Worm (Caenorhabditis elegans) whole organism, L2 larva: ENCODE results near the gene R13A1.1.

ENCODE experiments used
- C34F6.9 ChIP-seq: fragments of 150-350 bp; optimal IDR thresholded peaks from 2 replicates; lab custom pipeline; 2014; ENCODE audit warnings: missing biosample characterization, missing genetic modification characterization
- R02D3.7 ChIP-seq: fragments of 150-350 bp; optimal IDR thresholded peaks from 2 replicates; lab custom pipeline; 2014; ENCODE audit warnings: missing biosample characterization, missing genetic modification characterization
- Y55F3AM.14 ChIP-seq: fragments of 200-800 bp; sonication (Bioruptor generic); optimal IDR thresholded peaks from 2 replicates; lab custom pipeline; 2018; ENCODE audit warnings: mild to moderate bottlenecking, missing genetic modification characterization, missing compliant biosample characterization
- ZK546.5 ChIP-seq: sonication (generic microtip); optimal IDR thresholded peaks from 2 replicates; lab custom pipeline; 2017; ENCODE audit warnings: missing biosample characterization, missing genetic modification characterization
- aly-2 ChIP-seq: fragments of 150-350 bp; optimal IDR thresholded peaks from 2 replicates; lab custom pipeline; 2014; ENCODE audit warnings: missing biosample characterization, missing genetic modification characterization
- blmp-1 ChIP-seq: sonication (generic microtip); optimal IDR thresholded peaks from 2 replicates; lab custom pipeline; 2017; ENCODE audit warnings: missing genetic modification characterization, mild to moderate bottlenecking, missing compliant biosample characterization, antibody characterized with exemption, moderate library complexity; ENCODE audit not compliant: insufficient read depth
- ceh-16 ChIP-seq: fragments of 150-350 bp; optimal IDR thresholded peaks from 2 replicates; lab custom pipeline; 2014; ENCODE audit warnings: missing biosample characterization, missing genetic modification characterization
- crh-2 ChIP-seq: sonication (generic microtip); optimal IDR thresholded peaks from 2 replicates; lab custom pipeline; 2017; ENCODE audit warnings: missing biosample characterization, missing genetic modification characterization
- egl-27 ChIP-seq: sonication (generic microtip); optimal IDR thresholded peaks from 3 replicates; lab custom pipeline; 2017; ENCODE audit warnings: missing biosample characterization, missing genetic modification reagents, missing genetic modification characterization
- elt-1 ChIP-seq: fragments of 150-350 bp; optimal IDR thresholded peaks from 2 replicates; lab custom pipeline; 2014; ENCODE audit warnings: missing biosample characterization, missing genetic modification characterization
- elt-3 ChIP-seq: sonication (generic microtip); optimal IDR thresholded peaks from 2 replicates; lab custom pipeline; 2017; ENCODE audit warnings: missing biosample characterization, missing genetic modification characterization
- gmeb-1 ChIP-seq: fragments of 150-350 bp; optimal IDR thresholded peaks from 2 replicates; lab custom pipeline; 2014; ENCODE audit warnings: missing biosample characterization, missing genetic modification characterization
- lin-11 ChIP-seq: fragments of 150-350 bp; sonication (generic microtip); optimal IDR thresholded peaks from 2 replicates; lab custom pipeline; 2014; ENCODE audit warnings: missing biosample characterization, missing genetic modification characterization, inconsistent platforms, mixed read lengths
- lin-13 ChIP-seq: fragments of 150-350 bp; optimal IDR thresholded peaks from 2 replicates; lab custom pipeline; 2014; ENCODE audit warnings: missing biosample characterization, missing genetic modification reagents, missing genetic modification characterization
- lin-39 ChIP-seq: fragments of 150-350 bp; optimal IDR thresholded peaks from 2 replicates; lab custom pipeline; 2014; ENCODE audit warnings: missing biosample characterization, missing genetic modification reagents, missing genetic modification characterization
- mab-5 ChIP-seq: fragments of 150-350 bp; optimal IDR thresholded peaks from 2 replicates; lab custom pipeline; 2014; ENCODE audit warnings: missing biosample characterization, missing genetic modification characterization
- mbf-1 ChIP-seq: sonication (generic microtip); optimal IDR thresholded peaks from 2 replicates; lab custom pipeline; 2017; ENCODE audit warnings: missing biosample characterization, missing genetic modification characterization
- nhr-10 ChIP-seq: sonication (generic microtip); optimal IDR thresholded peaks from 2 replicates; lab custom pipeline; 2017; ENCODE audit warnings: missing biosample characterization, missing genetic modification characterization
- nhr-11 ChIP-seq: fragments of 150-350 bp; optimal IDR thresholded peaks from 2 replicates; lab custom pipeline; 2014; ENCODE audit warnings: missing biosample characterization, missing genetic modification characterization
- nhr-129 ChIP-seq: fragments of 150-350 bp; optimal IDR thresholded peaks from 2 replicates; lab custom pipeline; 2014; ENCODE audit warnings: missing biosample characterization, missing genetic modification characterization
- nhr-21 ChIP-seq: fragments of 150-350 bp; optimal IDR thresholded peaks from 2 replicates; lab custom pipeline; 2014; ENCODE audit warnings: missing biosample characterization, missing genetic modification characterization
- nhr-237 ChIP-seq: fragments of 150-350 bp; optimal IDR thresholded peaks from 2 replicates; lab custom pipeline; 2014; ENCODE audit warnings: missing biosample characterization, missing genetic modification characterization
- nhr-25 ChIP-seq: fragments of 150-350 bp; sonication (generic microtip); optimal IDR thresholded peaks from 3 replicates; lab custom pipeline; 2014; ENCODE audit warnings: missing biosample characterization, missing genetic modification characterization
- nhr-6 ChIP-seq: fragments of 150-350 bp; optimal IDR thresholded peaks from 2 replicates; lab custom pipeline; 2014; ENCODE audit warnings: missing biosample characterization, missing genetic modification characterization
- nhr-77 ChIP-seq: fragments of 150-350 bp; optimal IDR thresholded peaks from 2 replicates; lab custom pipeline; 2014; ENCODE audit warnings: missing biosample characterization, missing genetic modification characterization
- peb-1 ChIP-seq: fragments of 150-350 bp; optimal IDR thresholded peaks from 2 replicates; lab custom pipeline; 2014; ENCODE audit warnings: missing biosample characterization, missing genetic modification characterization
- sem-4 ChIP-seq: fragments of 150-350 bp; optimal IDR thresholded peaks from 2 replicates; lab custom pipeline; 2014; ENCODE audit warnings: missing biosample characterization, missing genetic modification reagents, missing genetic modification characterization
- skn-1 ChIP-seq: sonication (generic microtip); optimal IDR thresholded peaks from 2 replicates; lab custom pipeline; 2017; ENCODE audit warnings: missing biosample characterization, missing genetic modification characterization
- sma-3 ChIP-seq: sonication (generic microtip); optimal IDR thresholded peaks from 2 replicates; lab custom pipeline; 2016; ENCODE audit warnings: missing genetic modification reagents, missing genetic modification characterization, missing compliant biosample characterization
- sma-9 ChIP-seq, 2 experiments: fragments of 150-350 bp in 1 of 2; sonication (generic microtip) in 1 of 2; optimal IDR thresholded peaks; 2 replicates each; lab custom pipeline; 2014 to 2016; ENCODE audit warnings: missing genetic modification characterization in 2 of 2, mild to moderate bottlenecking in 1 of 2, missing biosample characterization in 1 of 2, missing compliant biosample characterization in 1 of 2, missing genetic modification reagents in 1 of 2, moderate library complexity in 1 of 2
- snpc-4 ChIP-seq: fragments of 150-350 bp; optimal IDR thresholded peaks from 2 replicates; lab custom pipeline; 2014; ENCODE audit warnings: missing biosample characterization, missing genetic modification characterization
- zag-1 ChIP-seq: fragments of 150-350 bp; optimal IDR thresholded peaks from 2 replicates; lab custom pipeline; 2014; ENCODE audit warnings: missing biosample characterization, missing genetic modification characterization
- ztf-1 ChIP-seq: fragments of 200-800 bp; sonication (Bioruptor generic); conservative IDR thresholded peaks from 2 replicates; pipeline ENCODE4 v1.3.6; 2022; ENCODE audit warnings: missing genetic modification characterization, missing compliant biosample characterization
- ztf-11 ChIP-seq: sonication (generic microtip); optimal IDR thresholded peaks from 2 replicates; lab custom pipeline; 2017; ENCODE audit warnings: missing biosample characterization, missing genetic modification characterization
- ztf-4 ChIP-seq: fragments of 150-350 bp; optimal IDR thresholded peaks from 2 replicates; lab custom pipeline; 2014; ENCODE audit warnings: missing biosample characterization, missing genetic modification characterization

The R13A1.1 gene

DNA sequence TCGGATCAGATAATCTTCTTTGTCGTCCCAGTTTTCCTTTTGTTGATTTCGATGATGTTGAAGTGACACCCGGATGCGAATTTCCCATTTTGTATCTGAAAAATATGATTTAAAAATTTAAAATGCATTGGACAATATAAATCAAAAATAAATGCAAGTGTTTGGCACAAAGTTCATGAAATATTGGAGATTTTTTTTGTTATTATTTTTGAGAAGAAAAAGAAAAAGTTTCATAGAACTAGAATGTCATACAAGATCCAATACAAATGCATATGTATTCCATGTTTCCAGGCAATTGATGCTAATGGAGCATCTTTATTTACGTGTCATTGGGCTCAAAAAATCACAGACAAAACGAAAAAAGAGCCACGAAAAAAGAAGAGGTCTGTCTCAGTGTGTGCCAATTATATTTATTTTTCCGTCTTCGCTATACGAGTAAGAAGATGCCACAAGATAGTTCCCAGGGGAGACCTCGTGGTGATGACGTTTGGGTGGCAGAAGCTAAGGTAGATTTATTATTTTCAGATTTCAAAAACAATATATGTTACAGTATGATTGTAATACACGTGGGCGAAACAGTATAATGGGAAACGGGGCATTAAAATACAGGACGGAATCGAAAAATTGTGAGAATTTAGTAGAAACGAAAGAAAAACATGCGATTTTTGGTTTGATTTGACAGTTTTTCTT lies at the start of gene R13A1.1, which contains the start of gene glb-23:
Gene R13A1.1, plus strand, starts transcription at position 640 of the 690 bp plus-strand sequence.
Gene glb-23, minus strand, starts transcription at position 101 of the 690 bp plus-strand sequence.
- TF ChIP-seq nhr-21 = no peak
- TF ChIP-seq sma-3 = no peak
- no peak for TF ChIP-seq nhr-77 (tag; lab: Kevin White, UChicago)
- no peak for TF ChIP-seq mab-5 (tag; lab: Kevin White, UChicago)
- no peak for TF ChIP-seq elt-3 (tag; lab: Kevin White, UChicago)
- no peak for TF ChIP-seq nhr-237 (tag; lab: Kevin White, UChicago)
- no peak for TF ChIP-seq elt-1
- no peak for TF ChIP-seq sma-9 (GFP tag; optimal IDR thresholded peaks at IDR 0.05; lab: Kevin White, UChicago)
- TF ChIP-seq sma-9 (tag; optimal IDR thresholded peaks at IDR 0.05; lab: Kevin White, UChicago) = no peak

DNA sequence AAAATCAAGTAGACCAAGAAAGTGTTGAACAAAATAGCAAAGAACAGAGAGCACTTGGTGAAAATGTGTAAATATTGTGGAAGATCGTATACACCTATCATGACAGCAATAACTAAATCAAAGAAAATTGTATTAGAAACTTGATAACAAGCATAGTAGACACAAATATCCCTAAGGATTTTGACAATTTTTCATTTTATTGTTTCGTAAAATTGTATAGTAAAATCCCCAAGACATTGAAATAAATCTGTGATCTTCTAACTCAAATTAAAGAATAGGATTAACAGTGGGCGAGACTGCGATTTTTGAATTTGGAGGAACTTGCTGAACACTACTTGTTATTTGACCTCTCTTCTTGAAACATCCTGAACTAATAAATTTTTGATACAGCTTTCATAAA lies 48.6 kb upstream of the R13A1.1 start, which contains the start of gene str-220:
Gene str-220, minus strand, starts transcription at position 101 of the 400 bp plus-strand sequence.
- TF ChIP-seq lin-11 (tag; lab: Kevin White, UChicago) (no peak), aly-2 (no peak), snpc-4 (tag; lab: Kevin White, UChicago) (no peak), zag-1 (tag; lab: Kevin White, UChicago) (no peak), blmp-1 (tag; lab: Kevin White, UChicago) (no peak), ceh-16 (tag; lab: Kevin White, UChicago) (no peak), ztf-4 (no peak), lin-13 (GFP tag; lab: Kevin White, UChicago) (no peak), nhr-77 (tag; lab: Kevin White, UChicago) (no peak), Y55F3AM.14 (GFP tag; lab: Kevin White, UChicago) (no peak), lin-39 (tag; lab: Kevin White, UChicago) (no peak), R02D3.7 (no peak), ztf-11 (tag; lab: Kevin White, UChicago) (no peak)

DNA sequence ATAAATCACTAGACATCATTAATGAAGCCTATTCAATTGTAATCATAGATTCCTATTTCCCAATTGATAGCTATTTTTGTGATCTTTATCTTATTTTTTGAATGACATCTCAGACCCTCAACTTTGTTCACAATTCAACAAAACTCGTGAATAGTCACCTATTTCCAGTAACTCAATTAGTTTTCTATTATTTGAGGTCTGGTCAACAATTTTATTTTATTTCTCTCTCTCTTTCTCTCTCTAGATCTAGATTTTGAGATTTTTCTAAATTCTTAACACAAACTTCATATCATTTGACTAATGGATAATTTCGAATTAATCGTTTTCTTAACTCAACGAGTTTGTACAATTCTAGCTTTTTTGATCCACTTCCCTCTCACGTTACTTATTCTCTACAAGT lies 46.3 kb upstream of the R13A1.1 start, which contains the start of gene str-1:
Gene str-1, plus strand, starts transcription at position 301 of the 400 bp plus-strand sequence.
- TF ChIP-seq nhr-129 (tag; lab: Kevin White, UChicago) = no peak
- no peak for TF ChIP-seq nhr-11
- no peak for TF ChIP-seq nhr-237 (tag; lab: Kevin White, UChicago)
- TF ChIP-seq gmeb-1 = no peak
- TF ChIP-seq mbf-1 (tag; lab: Kevin White, UChicago) = no peak
- TF ChIP-seq snpc-4 (tag; lab: Kevin White, UChicago) = no peak
- no peak for TF ChIP-seq ztf-11 (tag; lab: Kevin White, UChicago)
- TF ChIP-seq sma-9 (GFP tag; optimal IDR thresholded peaks at IDR 0.05; lab: Kevin White, UChicago) = no peak
- no peak for TF ChIP-seq sma-9 (tag; optimal IDR thresholded peaks at IDR 0.05; lab: Kevin White, UChicago)
- no peak for TF ChIP-seq crh-2
- TF ChIP-seq Y55F3AM.14 (GFP tag; lab: Kevin White, UChicago) = no peak
- no peak for TF ChIP-seq nhr-10 (tag; lab: Kevin White, UChicago)
- TF ChIP-seq ztf-4 = no peak
- TF ChIP-seq ZK546.5 (tag; lab: Kevin White, UChicago) = no peak
- TF ChIP-seq lin-39 (tag; lab: Kevin White, UChicago) = no peak
- TF ChIP-seq ztf-1 (GFP tag; lab: Robert Waterston, UW) = no peak
- TF ChIP-seq elt-1 = no peak
- TF ChIP-seq peb-1 (tag; lab: Kevin White, UChicago) = no peak
- no peak for TF ChIP-seq sem-4 (tag; lab: Kevin White, UChicago)
- TF ChIP-seq aly-2 = no peak

DNA sequence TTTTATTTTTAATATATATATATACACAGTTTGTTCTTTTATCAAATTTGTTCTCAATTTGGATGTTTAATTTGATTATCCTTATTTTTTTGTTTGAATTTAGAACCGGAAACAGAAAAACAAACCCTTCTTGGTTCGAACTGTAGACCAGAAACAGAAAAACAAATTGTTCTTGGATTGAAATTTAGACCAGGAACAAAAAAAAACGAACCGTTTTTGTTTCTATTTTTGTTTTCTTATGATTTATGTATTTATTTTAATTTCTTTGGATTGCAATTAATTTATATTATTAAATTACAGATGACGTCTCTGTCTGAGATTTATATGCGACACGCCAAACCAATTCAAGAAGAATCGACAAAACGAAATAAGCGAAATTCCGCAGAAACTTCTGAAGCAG lies 44.5 kb upstream of the R13A1.1 start, which contains the start of gene C42D4.19:
Gene C42D4.19, plus strand, starts transcription at position 301 of the 400 bp plus-strand sequence.
- TF ChIP-seq C34F6.9 (tag; lab: Kevin White, UChicago) (no peak), ZK546.5 (tag; lab: Kevin White, UChicago) (no peak), nhr-11 (no peak), nhr-6 (tag; lab: Kevin White, UChicago) (no peak), skn-1 (tag; lab: Kevin White, UChicago) (no peak), egl-27 (tag; lab: Kevin White, UChicago) (no peak), nhr-25 (tag; lab: Kevin White, UChicago) (no peak)
